Worm (Caenorhabditis elegans) whole organism, L1 larva: ENCODE data around the gene coh-1.

ENCODE experiments used
- dpl-1 ChIP-seq, 3 experiments: fragments of 150-350 bp in 2 of 3; sonication (generic microtip) in 1 of 3; optimal IDR thresholded peaks; 2 replicates each; lab custom pipeline; 2014 to 2017; ENCODE audit warnings: missing biosample characterization in 3 of 3, missing genetic modification characterization in 3 of 3, missing genetic modification reagents in 3 of 3
- ets-5 ChIP-seq: fragments of 200-800 bp; sonication (Bioruptor generic); IDR thresholded peaks from 2 replicates; pipeline ENCODE4 v1.3.6; 2022; ENCODE audit warnings: missing genetic modification characterization, missing compliant biosample characterization
- lin-13 ChIP-seq: fragments of 150-350 bp; optimal IDR thresholded peaks from 2 replicates; lab custom pipeline; 2014; ENCODE audit warnings: missing biosample characterization, missing genetic modification reagents, missing genetic modification characterization
- lin-35 ChIP-seq, 2 experiments: fragments of 150-350 bp; optimal IDR thresholded peaks; 2 replicates each; lab custom pipeline; 2014; ENCODE audit warnings: missing biosample characterization in 2 of 2, missing genetic modification characterization in 2 of 2, missing genetic modification reagents in 2 of 2
- lsy-2 ChIP-seq, 2 experiments: fragments of 150-350 bp; optimal IDR thresholded peaks; 2 replicates each; lab custom pipeline; 2014; ENCODE audit warnings: missing biosample characterization in 2 of 2, missing genetic modification characterization in 2 of 2
- rnt-1 ChIP-seq: sonication (generic microtip); optimal IDR thresholded peaks from 2 replicates; lab custom pipeline; 2016; ENCODE audit warnings: mild to moderate bottlenecking, missing genetic modification characterization, moderate library complexity, missing compliant biosample characterization
- snpc-4 ChIP-seq: fragments of 150-350 bp; optimal IDR thresholded peaks from 2 replicates; lab custom pipeline; 2014; ENCODE audit warnings: missing biosample characterization, missing genetic modification characterization
- unc-62 ChIP-seq: fragments of 150-350 bp; optimal IDR thresholded peaks from 2 replicates; lab custom pipeline; 2014; ENCODE audit warnings: missing biosample characterization, missing genetic modification reagents, missing genetic modification characterization
- vab-15 ChIP-seq: sonication (generic microtip); optimal IDR thresholded peaks from 2 replicates; lab custom pipeline; 2017; ENCODE audit warnings: missing genotype, mild to moderate bottlenecking, missing genetic modification characterization, missing compliant biosample characterization
- ztf-4 ChIP-seq: fragments of 150-350 bp; optimal IDR thresholded peaks from 2 replicates; lab custom pipeline; 2014; ENCODE audit warnings: missing biosample characterization, missing genetic modification characterization

DNA sequence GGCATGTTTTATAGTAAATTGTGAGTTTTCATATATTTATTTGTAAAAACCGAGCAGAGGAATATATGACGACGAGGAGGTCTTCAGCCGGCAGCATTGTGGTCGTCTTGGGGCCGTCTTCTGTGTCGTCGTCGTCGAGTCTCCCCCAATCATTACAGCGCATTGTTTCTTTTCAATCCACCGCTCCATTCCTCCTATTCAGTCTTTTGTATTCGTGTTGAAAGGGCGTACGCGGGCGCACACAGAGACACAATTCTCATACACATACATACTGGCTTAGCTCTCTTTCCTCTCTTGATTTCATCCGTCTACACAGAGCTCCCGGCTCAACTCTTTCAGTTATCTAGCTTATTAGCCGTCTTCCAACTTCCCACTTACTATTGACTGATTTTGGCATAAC, 11.2 kb downstream of the coh-1 start, which contains the start of gene sox-2:
- TF ChIP-seq ets-5 (GFP tag; lab: Robert Waterston, UW) (no peak), lin-35 (GFP tag; optimal IDR thresholded peaks at IDR 0.05; lab: Kevin White, UChicago) (no peak), snpc-4 (tag; lab: Kevin White, UChicago) (no peak), unc-62 (GFP tag; lab: Kevin White, UChicago) (no peak), dpl-1 (GFP tag; optimal IDR thresholded peaks at IDR 0.05; lab: Kevin White, UChicago) (no peak), vab-15 (tag; lab: Kevin White, UChicago) (no peak), lin-13 (no peak), lsy-2 (tag; optimal IDR thresholded peaks at IDR 0.05; lab: Kevin White, UChicago) (no peak), rnt-1 (tag; lab: Kevin White, UChicago) (no peak), ztf-4 (tag; lab: Kevin White, UChicago) (no peak)
